Worm (Caenorhabditis elegans): ENCODE measurements around the gene alr-1.
A peak's percentile ranks its signal among the peaks of the same experiment; 100 is the strongest.

Gene alr-1

DNA sequence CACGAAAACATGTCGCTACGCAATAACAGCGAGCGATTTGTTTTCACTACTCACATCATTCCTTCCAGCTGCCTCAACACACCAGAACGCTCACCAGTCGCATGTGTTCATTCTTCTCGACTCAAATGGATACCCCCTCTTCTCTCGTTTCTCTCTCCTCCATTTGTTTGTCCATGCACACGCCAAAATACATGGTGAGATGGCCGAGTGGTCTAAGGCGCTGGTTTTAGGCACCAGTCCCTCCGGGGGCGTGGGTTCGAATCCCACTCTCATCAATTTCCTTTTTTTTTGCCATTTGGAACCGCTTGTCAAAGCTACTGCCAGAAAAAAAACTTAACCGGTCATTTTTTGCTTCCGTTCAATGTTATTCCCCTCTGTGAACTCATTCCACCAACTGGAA is 29.9 kb downstream of the alr-1 start (continued):
- peak; percentile 62 for TF ChIP-seq lim-6 (tag; optimal IDR thresholded peaks at IDR 0.05)
- TF ChIP-seq ama-1 (optimal IDR thresholded peaks at IDR 0.05): no peak
- peak; percentile 35 for TF ChIP-seq K02D7.2 (tag; optimal IDR thresholded peaks at IDR 0.05)
- peak; percentile 74 for TF ChIP-seq unc-86 (tag; optimal IDR thresholded peaks at IDR 0.05)
- peak; percentile 34 for TF ChIP-seq K09A11.1 (tag; optimal IDR thresholded peaks at IDR 0.05; ENCODE audit: insufficient read depth)
- peak; percentile 47 for TF ChIP-seq pqm-1 (tag; optimal IDR thresholded peaks at IDR 0.05)
- peak; percentile 34 for TF ChIP-seq hlh-13 (GFP tag; optimal IDR thresholded peaks at IDR 0.05)
- TF ChIP-seq unc-42 (tag; optimal IDR thresholded peaks at IDR 0.05): peak; percentile 68
- TF ChIP-seq pha-4 (tag; optimal IDR thresholded peaks at IDR 0.05): no peak
- TF ChIP-seq ref-2 (tag; optimal IDR thresholded peaks at IDR 0.05): peak; percentile 84
- peak; percentile 75 for TF ChIP-seq ceh-34 (tag; optimal IDR thresholded peaks at IDR 0.05)
- peak; percentile 65 for TF ChIP-seq dve-1 (tag; optimal IDR thresholded peaks at IDR 0.05)
- peak; percentile 66 for TF ChIP-seq C38D4.7 (GFP tag; optimal IDR thresholded peaks at IDR 0.05)
- peak; percentile 77 for TF ChIP-seq ceh-6 (GFP tag; optimal IDR thresholded peaks at IDR 0.05)
- TF ChIP-seq pros-1 (tag; optimal IDR thresholded peaks at IDR 0.05): no peak
- peak; percentile 71 for TF ChIP-seq pat-9 (tag; optimal IDR thresholded peaks at IDR 0.05)
- peak; percentile 78 for TF ChIP-seq ceh-31 (tag; optimal IDR thresholded peaks at IDR 0.05)
- TF ChIP-seq zip-5 (tag; optimal IDR thresholded peaks at IDR 0.05): no peak
- TF ChIP-seq elt-4 (tag; optimal IDR thresholded peaks at IDR 0.05): peak; percentile 67
- TF ChIP-seq fax-1 (tag; optimal IDR thresholded peaks at IDR 0.05): peak; percentile 56
- no peak for TF ChIP-seq pag-3 (tag; optimal IDR thresholded peaks at IDR 0.05; ENCODE audit: borderline replicate concordance)
- no peak for TF ChIP-seq odd-2 (tag; optimal IDR thresholded peaks at IDR 0.05)
- TF ChIP-seq hlh-6 (tag; optimal IDR thresholded peaks at IDR 0.05): peak; percentile 87
- TF ChIP-seq pax-1 (tag; optimal IDR thresholded peaks at IDR 0.05): no peak
- TF ChIP-seq rnt-1 (tag; optimal IDR thresholded peaks at IDR 0.05): peak; percentile 78
- peak; percentile 19 for TF ChIP-seq Y22D7AL.16 (tag; optimal IDR thresholded peaks at IDR 0.05)
- TF ChIP-seq lin-11 (tag; optimal IDR thresholded peaks at IDR 0.05): peak; percentile 53
- TF ChIP-seq unc-55 (GFP tag; optimal IDR thresholded peaks at IDR 0.05): no peak
- TF ChIP-seq ceh-48 (tag; optimal IDR thresholded peaks at IDR 0.05): peak; percentile 62
- TF ChIP-seq C08G9.2 (tag; optimal IDR thresholded peaks at IDR 0.05): peak; percentile 64
- TF ChIP-seq hlh-8 (tag; optimal IDR thresholded peaks at IDR 0.05): peak; percentile 62
- TF ChIP-seq elt-2 (tag; optimal IDR thresholded peaks at IDR 0.05): peak; percentile 83
- peak; percentile 61 for TF ChIP-seq dmd-4 (tag; optimal IDR thresholded peaks at IDR 0.05; ENCODE audit: borderline replicate concordance)
- TF ChIP-seq T23F11.4 (GFP tag; optimal IDR thresholded peaks at IDR 0.05): peak; percentile 39
- TF ChIP-seq tbx-2 (tag; optimal IDR thresholded peaks at IDR 0.05): peak; percentile 80
- TF ChIP-seq ceh-45 (GFP tag; IDR thresholded peaks at IDR 0.05): peak; percentile 63; the same call in 1 of the 2 replicates
- peak; percentile 20 for TF ChIP-seq hlh-30 (tag; optimal IDR thresholded peaks at IDR 0.05; ENCODE audit: insufficient read depth)
- TF ChIP-seq sox-2 (GFP tag; IDR thresholded peaks at IDR 0.05): peak; percentile 63
- TF ChIP-seq mec-3 (tag; optimal IDR thresholded peaks at IDR 0.05; ENCODE audit: borderline replicate concordance): peak; percentile 40
- TF ChIP-seq gmeb-2 (tag; optimal IDR thresholded peaks at IDR 0.05): no peak
- peak; percentile 22 for TF ChIP-seq ets-4 (tag; optimal IDR thresholded peaks at IDR 0.05)
- peak; percentile 66 for TF ChIP-seq eyg-1 (tag; optimal IDR thresholded peaks at IDR 0.05)
- TF ChIP-seq ceh-24 (tag; optimal IDR thresholded peaks at IDR 0.05): no peak
- TF ChIP-seq ceh-2 (tag; optimal IDR thresholded peaks at IDR 0.05): peak; percentile 68
- no peak for TF ChIP-seq hlh-15 (tag; optimal IDR thresholded peaks at IDR 0.05)
- TF ChIP-seq madf-2 (tag; optimal IDR thresholded peaks at IDR 0.05): peak; percentile 71
- no peak for TF ChIP-seq nhr-11 (tag; optimal IDR thresholded peaks at IDR 0.05)
- TF ChIP-seq che-1 (tag; optimal IDR thresholded peaks at IDR 0.05): peak; percentile 78
- TF ChIP-seq nhr-232 (tag; optimal IDR thresholded peaks at IDR 0.05): peak; percentile 71

All from whole organism, late embryonic.